Fruit fly (Drosophila melanogaster) whole organism, embryonic: Measurements from ENCODE around the gene tw.

Experiments used
- abd-A ChIP-seq: fragments of 200-800 bp; sonication (Bioruptor generic); optimal IDR thresholded peaks from 3 replicates; lab custom pipeline; 2019; ENCODE audit warnings: missing biosample characterization, mild to moderate bottlenecking, missing genetic modification characterization, moderate library complexity
- en ChIP-seq: fragments of 200-800 bp; sonication (Bioruptor generic); optimal IDR thresholded peaks from 2 replicates; lab custom pipeline; 2016; ENCODE audit warnings: missing biosample characterization, missing genetic modification characterization

- TF ChIP-seq abd-A (tag; lab: Kevin White, UChicago) (no peak), en (GFP tag; lab: Kevin White, UChicago) (no peak)
Observed at dm6 chrX:824961-825360, 40.4 kb downstream of the tw start.
